Fruit fly (Drosophila melanogaster) Kc167 (cell line): ENCODE data around the gene CG15563.

Experiments used
- Myc ChIP-seq: fragments of >200 bp; optimal IDR thresholded peaks from 2 replicates; lab custom pipeline; 2017; ENCODE audit warnings: missing external identifiers
- Sin3A ChIP-seq: fragments of >200 bp; optimal IDR thresholded peaks from 2 replicates; lab custom pipeline; 2018; ENCODE audit warnings: missing external identifiers
- h ChIP-seq: fragments of >200 bp; optimal IDR thresholded peaks from 3 replicates; lab custom pipeline; 2018; ENCODE audit warnings: missing external identifiers
- insv ChIP-seq: fragments of >200 bp; optimal IDR thresholded peaks from 3 replicates; lab custom pipeline; 2018; ENCODE audit warnings: missing external identifiers
- psq ChIP-seq: fragments of >200 bp; optimal IDR thresholded peaks from 2 replicates; lab custom pipeline; 2017; ENCODE audit warnings: missing external identifiers
- ttk ChIP-seq: sonication (Bioruptor generic); optimal IDR thresholded peaks from 2 replicates; lab custom pipeline; 2017; ENCODE audit warnings: missing external identifiers

CG15563 gene

DNA sequence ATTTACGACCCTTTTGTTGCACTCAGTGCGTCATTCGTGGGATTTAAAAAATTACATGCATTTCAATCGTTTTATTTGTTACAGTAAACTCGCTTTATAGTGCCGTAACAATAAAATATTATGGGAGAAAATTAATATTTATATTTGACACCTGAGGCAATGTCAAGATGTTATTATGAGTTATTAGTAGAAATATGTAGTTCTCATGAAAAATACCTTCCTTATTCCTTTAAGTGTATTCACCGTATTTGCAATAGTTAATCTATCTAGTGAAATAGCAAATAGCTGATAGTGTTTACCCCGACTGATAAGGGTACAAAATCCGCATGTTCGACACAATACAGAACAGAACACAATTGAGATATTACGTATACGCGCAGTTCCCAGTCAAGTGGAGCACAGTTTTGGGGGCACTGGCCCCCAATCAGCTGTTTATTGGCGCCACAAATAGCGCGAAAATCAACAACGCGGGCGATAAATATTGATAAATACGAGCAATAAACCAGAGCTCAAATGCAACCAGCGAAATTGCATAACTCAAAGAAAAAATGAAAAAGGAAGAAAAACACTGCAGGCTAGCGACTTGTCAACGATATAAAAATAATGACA, 18.4 kb upstream of the CG15563 start:
- no peak for TF ChIP-seq psq (lab: Kevin White, UChicago)
- no peak for TF ChIP-seq ttk
- no peak for TF ChIP-seq insv (lab: Kevin White, UChicago)
- TF ChIP-seq Sin3A (lab: Kevin White, UChicago): no peak
- TF ChIP-seq Myc: no peak
- no peak for TF ChIP-seq h (lab: Kevin White, UChicago)

- TF ChIP-seq insv (lab: Kevin White, UChicago) (no peak), psq (lab: Kevin White, UChicago) (no peak), Sin3A (lab: Kevin White, UChicago) (no peak), ttk (no peak), h (lab: Kevin White, UChicago) (no peak), Myc (no peak)
Observed at dm6 chr3R:31248245-31248644, 16.1 kb upstream of the CG15563 start.

dm6 chr3R:31247281-31247995, 15.3 kb upstream of the CG15563 start:
- no peak for TF ChIP-seq h (lab: Kevin White, UChicago)
- TF ChIP-seq insv (lab: Kevin White, UChicago): no peak
- TF ChIP-seq Myc: no peak
- no peak for TF ChIP-seq psq (lab: Kevin White, UChicago)
- no peak for TF ChIP-seq ttk
- no peak for TF ChIP-seq Sin3A (lab: Kevin White, UChicago)

DNA sequence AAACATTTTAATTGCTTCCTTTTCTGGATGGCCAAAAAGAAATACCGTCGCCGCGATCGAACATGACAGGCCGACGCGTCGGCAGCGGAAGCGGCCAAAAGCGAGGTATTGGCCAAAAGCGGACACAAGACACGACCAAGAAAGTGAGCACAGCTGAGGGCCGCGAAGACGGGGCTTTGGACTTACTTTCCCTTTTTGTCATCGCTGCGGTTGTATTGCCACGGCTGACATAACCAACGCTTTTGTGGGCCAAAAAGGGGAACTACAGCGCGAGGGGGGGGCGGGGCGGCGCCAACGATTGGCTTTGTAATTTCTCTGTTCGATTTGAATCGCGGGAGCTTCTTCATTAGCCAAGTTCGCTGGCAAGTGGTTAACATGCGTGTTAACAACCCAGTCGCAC, 13.6 kb upstream of the CG15563 start:
- TF ChIP-seq h (lab: Kevin White, UChicago): no peak
- TF ChIP-seq Myc: no peak
- TF ChIP-seq psq (lab: Kevin White, UChicago): no peak
- TF ChIP-seq ttk: no peak
- no peak for TF ChIP-seq insv (lab: Kevin White, UChicago)
- TF ChIP-seq Sin3A (lab: Kevin White, UChicago): no peak

DNA sequence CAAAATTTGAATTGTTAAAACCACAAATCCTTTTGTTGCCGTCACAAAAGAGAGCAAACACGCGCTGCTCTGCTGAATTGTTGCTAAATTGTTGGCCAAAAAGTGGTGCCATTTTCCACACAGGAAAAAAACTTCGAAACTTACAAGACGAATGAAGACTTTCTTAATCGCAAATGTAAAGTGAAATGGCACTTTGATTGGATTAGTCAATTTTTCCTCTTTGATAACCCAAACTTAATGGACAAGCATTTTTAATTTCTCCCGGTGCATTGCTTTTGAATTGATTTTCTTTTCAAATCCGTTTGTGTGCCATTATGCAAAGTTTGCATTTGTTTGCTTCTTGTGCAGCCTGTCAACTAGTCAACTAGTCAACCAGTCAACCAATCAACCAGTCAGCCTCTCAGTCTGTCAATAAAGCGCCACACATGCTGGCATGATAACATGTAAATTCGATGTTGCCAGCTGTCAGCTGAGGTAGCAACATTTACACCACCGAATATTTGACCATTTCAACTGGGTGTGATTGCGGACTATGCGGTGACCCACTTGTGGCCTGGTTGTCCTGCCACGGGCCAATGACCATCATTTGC, 11.0 kb upstream of the CG15563 start:
- TF ChIP-seq psq (lab: Kevin White, UChicago) (no peak), Myc (no peak), ttk (no peak), Sin3A (lab: Kevin White, UChicago) (no peak), h (lab: Kevin White, UChicago) (no peak), insv (lab: Kevin White, UChicago) (no peak)

DNA sequence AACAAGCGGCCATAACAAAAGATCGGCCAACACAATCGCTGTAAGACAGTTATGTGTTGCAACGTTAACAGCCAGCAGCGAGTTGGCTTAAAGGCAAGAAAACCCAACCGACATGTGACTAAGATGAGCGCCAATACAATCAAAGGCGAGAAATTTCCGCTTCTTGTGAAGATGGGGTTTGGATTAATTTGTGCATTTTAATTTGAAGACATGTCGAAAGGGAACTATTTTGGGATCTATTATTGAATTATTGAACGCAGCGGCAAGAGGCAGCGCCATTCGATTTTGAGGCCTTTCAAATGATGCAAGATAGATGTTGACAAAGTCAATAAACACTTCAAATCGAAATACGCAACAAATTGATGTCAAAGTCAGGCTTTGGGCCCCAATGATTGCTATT, 9.0 kb upstream of the CG15563 start:
- TF ChIP-seq Myc (no peak), Sin3A (lab: Kevin White, UChicago) (no peak), insv (lab: Kevin White, UChicago) (no peak), ttk (no peak), h (lab: Kevin White, UChicago) (no peak), psq (lab: Kevin White, UChicago) (no peak)

DNA sequence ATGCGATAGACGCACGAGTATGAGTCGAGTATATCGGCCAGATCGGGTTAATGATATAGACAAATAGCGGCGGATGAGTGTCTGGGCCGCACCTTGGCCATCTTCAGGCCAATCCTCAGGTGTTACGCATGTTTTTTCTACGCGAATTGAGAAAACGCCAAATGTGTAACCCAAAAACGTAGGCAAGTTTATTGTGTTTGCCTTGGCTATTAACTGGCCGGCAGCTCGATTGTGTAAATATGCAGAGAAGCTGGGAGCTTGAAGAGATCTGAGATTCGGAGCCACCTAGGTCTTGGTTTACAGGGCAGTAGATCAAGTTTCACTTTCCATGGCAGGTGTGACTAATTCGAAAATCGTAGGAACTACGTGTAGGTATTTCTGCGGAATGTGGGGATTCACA, 7.9 kb upstream of the CG15563 start:
- TF ChIP-seq ttk (no peak), psq (lab: Kevin White, UChicago) (no peak), Myc (no peak), Sin3A (lab: Kevin White, UChicago) (no peak), insv (lab: Kevin White, UChicago) (no peak), h (lab: Kevin White, UChicago) (no peak)

dm6 chr3R:31235262-31235661, 3.1 kb upstream of the CG15563 start, which contains the start of gene CG15564:
TSS of gene CG15564 (minus strand) at chr3R:31235362.
- TF ChIP-seq h (lab: Kevin White, UChicago): no peak
- TF ChIP-seq psq (lab: Kevin White, UChicago): no peak
- no peak for TF ChIP-seq ttk

dm6 chr3R:31231134-31231533, 1.0 kb downstream of the CG15563 start:
- TF ChIP-seq insv (lab: Kevin White, UChicago) (no peak), Sin3A (lab: Kevin White, UChicago) (no peak), h (lab: Kevin White, UChicago) (no peak), Myc (no peak), psq (lab: Kevin White, UChicago) (no peak), ttk (no peak)

dm6 chr3R:31225043-31225681, 7.0 kb downstream of the CG15563 start:
- TF ChIP-seq Myc (no peak), h (lab: Kevin White, UChicago) (no peak), insv (lab: Kevin White, UChicago) (no peak)

dm6 chr3R:31223971-31224860, 7.9 kb downstream of the CG15563 start:
- TF ChIP-seq psq (lab: Kevin White, UChicago) (no peak), Myc (no peak), insv (lab: Kevin White, UChicago) (no peak), ttk (no peak)
